Fruit fly (Drosophila melanogaster): Measurements from ENCODE around the gene chm.

DNA sequence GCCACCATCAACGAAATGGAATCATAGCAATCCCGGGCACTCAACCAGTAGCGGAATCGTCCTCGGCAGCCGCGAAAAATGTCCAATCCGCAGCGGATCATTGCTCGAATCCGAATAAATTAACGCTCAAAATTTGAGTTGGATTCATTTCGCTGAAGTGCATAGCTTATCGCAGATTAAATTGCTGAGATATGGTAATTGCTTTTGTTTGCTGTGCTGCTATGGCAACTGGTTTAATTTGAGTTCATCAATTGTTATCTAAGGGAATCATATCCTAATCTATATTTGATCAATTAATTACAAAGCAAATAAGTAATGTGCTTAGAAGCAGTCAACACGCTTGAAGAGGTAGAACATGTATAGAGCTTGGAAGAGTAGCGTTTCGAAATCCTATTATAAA is 49.9 kb downstream of the chm start, which contains the start of gene Gr28b:
- TF ChIP-seq E2f2 (GFP tag; IDR thresholded peaks at IDR 0.05) = no peak
- no peak for TF ChIP-seq CG10366 (GFP tag; IDR thresholded peaks at IDR 0.05)
- no peak for TF ChIP-seq crc (GFP tag; optimal IDR thresholded peaks at IDR 0.05)
- TF ChIP-seq CG5245 (GFP tag; optimal IDR thresholded peaks at IDR 0.05) = no peak
- no peak for TF ChIP-seq abd-A (tag; optimal IDR thresholded peaks at IDR 0.05)
- TF ChIP-seq mirr (GFP tag; optimal IDR thresholded peaks at IDR 0.05) = no peak
- no peak for TF ChIP-seq stwl (tag; optimal IDR thresholded peaks at IDR 0.05)
- TF ChIP-seq MBD-R2 (GFP tag; IDR thresholded peaks at IDR 0.05) = no peak

All from whole organism, embryonic.